Fruit fly (Drosophila melanogaster) whole organism, embryonic: ENCODE results near the gene CG17377.
A peak's percentile ranks its signal among the peaks of the same experiment; 100 is the strongest.

Experiments used
- Bgb ChIP-seq: fragments of 200-800 bp; sonication (Bioruptor generic); IDR thresholded peaks from 2 replicates; pipeline ENCODE4 v1.3.6; 2022; ENCODE audit warnings: missing biosample characterization, missing genetic modification characterization; ENCODE audit not compliant: partially characterized antibody
- CG10565 ChIP-seq: fragments of 200-800 bp; sonication (Bioruptor generic); optimal IDR thresholded peaks from 3 replicates; lab custom pipeline; 2016; ENCODE audit warnings: missing biosample characterization, mild to moderate bottlenecking, missing genetic modification characterization
- CG11093 ChIP-seq: fragments of 200-800 bp; sonication (Bioruptor generic); IDR thresholded peaks from 3 replicates; pipeline ENCODE4 v1.3.6; 2022; ENCODE audit warnings: missing biosample characterization, missing genetic modification characterization
- CG11695 ChIP-seq: fragments of 200-800 bp; sonication (Bioruptor generic); IDR thresholded peaks from 3 replicates; pipeline ENCODE4 v1.3.6; 2022; ENCODE audit warnings: missing biosample characterization, missing genetic modification characterization
- CG12219 ChIP-seq: fragments of 200-800 bp; sonication (Bioruptor generic); optimal IDR thresholded peaks from 3 replicates; lab custom pipeline; 2018; ENCODE audit warnings: missing biosample characterization, mild to moderate bottlenecking, missing genetic modification characterization
- CG12299 ChIP-seq: fragments of 200-800 bp; sonication (Bioruptor generic); optimal IDR thresholded peaks from 2 replicates; lab custom pipeline; 2018; ENCODE audit warnings: missing biosample characterization, mild to moderate bottlenecking, missing genetic modification characterization
- CG15269 ChIP-seq: fragments of 200-800 bp; sonication (Bioruptor generic); optimal IDR thresholded peaks from 2 replicates; lab custom pipeline; 2018; ENCODE audit warnings: missing biosample characterization, mild to moderate bottlenecking, missing genetic modification characterization, moderate library complexity
- CG1603 ChIP-seq: fragments of 200-800 bp; sonication (Bioruptor generic); optimal IDR thresholded peaks from 2 replicates; lab custom pipeline; 2019; ENCODE audit warnings: missing biosample characterization, mild to moderate bottlenecking, missing genetic modification characterization, moderate library complexity
- CG1647 ChIP-seq: fragments of 200-800 bp; sonication (Bioruptor generic); optimal IDR thresholded peaks from 3 replicates; lab custom pipeline; 2016; ENCODE audit warnings: missing biosample characterization, missing genetic modification characterization
- CG17328 ChIP-seq: fragments of 200-800 bp; sonication (Bioruptor generic); IDR thresholded peaks from 2 replicates; pipeline ENCODE4 v1.3.6; 2022; ENCODE audit warnings: missing biosample characterization, missing genetic modification characterization
- CG31388 ChIP-seq: fragments of 200-800 bp; sonication (Bioruptor generic); optimal IDR thresholded peaks from 2 replicates; lab custom pipeline; 2016; ENCODE audit warnings: missing biosample characterization, missing genetic modification characterization
- CG3281 ChIP-seq: fragments of 200-800 bp; sonication (Bioruptor generic); optimal IDR thresholded peaks from 3 replicates; lab custom pipeline; 2017; ENCODE audit warnings: missing biosample characterization, mild to moderate bottlenecking, missing genetic modification characterization
- CG34376 ChIP-seq: fragments of 200-800 bp; sonication (Bioruptor generic); optimal IDR thresholded peaks from 2 replicates; lab custom pipeline; 2018; ENCODE audit warnings: missing biosample characterization, mild to moderate bottlenecking, missing genetic modification characterization
- CG3995 ChIP-seq: fragments of 200-800 bp; sonication (Bioruptor generic); optimal IDR thresholded peaks from 3 replicates; lab custom pipeline; 2016; ENCODE audit warnings: missing biosample characterization, missing genetic modification characterization
- CG42726 ChIP-seq: fragments of 200-800 bp; sonication (Bioruptor generic); IDR thresholded peaks from 2 replicates; pipeline ENCODE4 v1.3.6; 2022; ENCODE audit warnings: missing biosample characterization, missing genetic modification characterization; ENCODE audit not compliant: partially characterized antibody
- CG6765 ChIP-seq: fragments of 200-800 bp; sonication (Bioruptor generic); optimal IDR thresholded peaks from 3 replicates; lab custom pipeline; 2017; ENCODE audit warnings: missing biosample characterization, mild to moderate bottlenecking, missing genetic modification characterization
- CG7786 ChIP-seq: fragments of 200-800 bp; sonication (Bioruptor generic); optimal IDR thresholded peaks from 2 replicates; lab custom pipeline; 2016; ENCODE audit warnings: missing biosample characterization, missing genetic modification characterization
- CG8290 ChIP-seq, 3 experiments: fragments of 200-800 bp; sonication (Bioruptor generic); optimal IDR thresholded peaks; 2 replicates each; lab custom pipeline; 2016 to 2019; ENCODE audit warnings: missing biosample characterization in 3 of 3, missing genetic modification characterization in 3 of 3, mild to moderate bottlenecking in 2 of 3, moderate library complexity in 1 of 3
- D ChIP-seq, 2 experiments: fragments of 200-800 bp in 1 of 2; fragments of >200 bp in 1 of 2; sonication (Bioruptor generic) in 1 of 2; optimal IDR thresholded peaks; 2 replicates in 1 of 2; 3 replicates in 1 of 2; lab custom pipeline; 2017; ENCODE audit warnings: mild to moderate bottlenecking in 1 of 2, missing biosample characterization in 1 of 2, missing genetic modification characterization in 1 of 2, missing genetic modification reagents in 1 of 2
- Dll ChIP-seq: fragments of 200-800 bp; sonication (Bioruptor generic); IDR thresholded peaks from 4 replicates; pipeline ENCODE4 v1.3.6; 2022; ENCODE audit warnings: missing biosample characterization, missing genetic modification characterization; ENCODE audit not compliant: partially characterized antibody
- HLH3B ChIP-seq: fragments of 200-800 bp; sonication (Bioruptor generic); IDR thresholded peaks from 2 replicates; pipeline ENCODE4 v1.3.6; 2022; ENCODE audit warnings: missing biosample characterization, missing genetic modification characterization
- Hr3 ChIP-seq: fragments of 200-800 bp; sonication (Bioruptor generic); optimal IDR thresholded peaks from 3 replicates; lab custom pipeline; 2016; ENCODE audit warnings: missing biosample characterization, missing genetic modification characterization
- Hr51 ChIP-seq, 2 experiments: fragments of 200-800 bp; sonication (Bioruptor generic); optimal IDR thresholded peaks; 2 replicates in 1 of 2; 3 replicates in 1 of 2; lab custom pipeline; 2016 to 2018; ENCODE audit warnings: missing biosample characterization in 2 of 2, missing genetic modification characterization in 2 of 2, mild to moderate bottlenecking in 1 of 2, moderate library complexity in 1 of 2
- Lpt ChIP-seq: fragments of >200 bp; optimal IDR thresholded peaks from 2 replicates; lab custom pipeline; 2018; ENCODE audit warnings: missing biosample characterization, missing genetic modification characterization
- Med ChIP-seq: fragments of 200-800 bp; sonication (Bioruptor generic); peaks from one replicate; lab custom pipeline; 2016; ENCODE audit warnings: missing biosample characterization, missing genetic modification characterization, mild to moderate bottlenecking, inconsistent platforms, moderate library complexity
- Nf-YA ChIP-seq: fragments of 200-800 bp; sonication (Bioruptor generic); IDR thresholded peaks from 2 replicates; pipeline ENCODE4 v1.3.6; 2022; ENCODE audit warnings: missing biosample characterization, missing genetic modification characterization
- Rx ChIP-seq: fragments of 200-800 bp; sonication (Bioruptor generic); IDR thresholded peaks from 2 replicates; pipeline ENCODE4 v1.3.6; 2022; ENCODE audit warnings: missing biosample characterization, missing genetic modification characterization
- Scr ChIP-seq: fragments of 200-800 bp; sonication (Bioruptor generic); IDR thresholded peaks from 2 replicates; pipeline ENCODE4 v1.3.6; 2022; ENCODE audit warnings: missing biosample characterization, missing genetic modification characterization; ENCODE audit not compliant: partially characterized antibody
- amos ChIP-seq: fragments of 200-800 bp; sonication (Bioruptor generic); IDR thresholded peaks from 2 replicates; pipeline ENCODE4 v1.3.6; 2022; ENCODE audit warnings: missing biosample characterization, missing genetic modification characterization; ENCODE audit not compliant: partially characterized antibody
- ara ChIP-seq: fragments of 200-800 bp; sonication (Bioruptor generic); IDR thresholded peaks from 2 replicates; pipeline ENCODE4 v1.3.6; 2022; ENCODE audit warnings: missing biosample characterization, missing genetic modification characterization
- cato ChIP-seq: fragments of 200-800 bp; sonication (Bioruptor generic); optimal IDR thresholded peaks from 2 replicates; lab custom pipeline; 2016; ENCODE audit warnings: missing biosample characterization, missing genetic modification characterization, borderline replicate concordance
- chn ChIP-seq: fragments of 200-800 bp; sonication (Bioruptor generic); optimal IDR thresholded peaks from 2 replicates; lab custom pipeline; 2016; ENCODE audit warnings: missing biosample characterization, missing genetic modification characterization
- cwo ChIP-seq: fragments of 200-800 bp; sonication (Bioruptor generic); optimal IDR thresholded peaks from 3 replicates; lab custom pipeline; 2017; ENCODE audit warnings: missing biosample characterization, missing genetic modification characterization, mild to moderate bottlenecking, moderate library complexity, missing genetic modification reagents
- esg ChIP-seq: fragments of 200-800 bp; sonication (Bioruptor generic); conservative IDR thresholded peaks from 2 replicates; pipeline ENCODE4 v1.3.6; 2022; ENCODE audit warnings: missing biosample characterization, missing genetic modification characterization
- fd3F ChIP-seq: fragments of 200-800 bp; sonication (Bioruptor generic); optimal IDR thresholded peaks from 2 replicates; lab custom pipeline; 2018; ENCODE audit warnings: missing biosample characterization, mild to moderate bottlenecking, missing genetic modification characterization, moderate library complexity
- gsb-n ChIP-seq: fragments of 200-800 bp; sonication (Bioruptor generic); optimal IDR thresholded peaks from 3 replicates; lab custom pipeline; 2018; ENCODE audit warnings: missing biosample characterization, mild to moderate bottlenecking, missing genetic modification characterization
- hbn ChIP-seq: fragments of 200-800 bp; sonication (Bioruptor generic); IDR thresholded peaks from 2 replicates; pipeline ENCODE4 v1.3.6; 2022; ENCODE audit warnings: missing biosample characterization, missing genetic modification characterization; ENCODE audit not compliant: partially characterized antibody
- her ChIP-seq: fragments of 200-800 bp; sonication (Bioruptor generic); optimal IDR thresholded peaks from 2 replicates; lab custom pipeline; 2016; ENCODE audit warnings: missing biosample characterization, missing genetic modification characterization
- mam ChIP-seq: fragments of 200-800 bp; sonication (Bioruptor generic); optimal IDR thresholded peaks from 3 replicates; lab custom pipeline; 2016; ENCODE audit warnings: missing biosample characterization, missing genetic modification characterization
- nom ChIP-seq: fragments of 200-800 bp; sonication (Bioruptor generic); optimal IDR thresholded peaks from 2 replicates; lab custom pipeline; 2017; ENCODE audit warnings: missing biosample characterization, missing genetic modification characterization, mild to moderate bottlenecking, moderate library complexity, missing genetic modification reagents
- pan ChIP-seq, 4 experiments: fragments of >200 bp in 3 of 4; fragments of 200-800 bp in 1 of 4; sonication (Bioruptor generic) in 1 of 4; optimal IDR thresholded peaks in 3 of 4; IDR thresholded peaks in 1 of 4; 2 replicates each; pipeline versions ENCODE4 v1.3.6 to Lab custom; 2017 to 2022; ENCODE audit warnings: missing biosample characterization in 2 of 4, missing genetic modification characterization in 2 of 4, mixed read lengths in 1 of 4
- pros ChIP-seq: fragments of 200-800 bp; sonication (Bioruptor generic); optimal IDR thresholded peaks from 3 replicates; lab custom pipeline; 2019; ENCODE audit warnings: missing biosample characterization, mild to moderate bottlenecking, missing genetic modification characterization, moderate library complexity
- rib ChIP-seq: fragments of 200-800 bp; sonication (Bioruptor generic); IDR thresholded peaks from 2 replicates; pipeline ENCODE4 v1.3.6; 2022; ENCODE audit warnings: missing biosample characterization, missing genetic modification characterization
- schlank ChIP-seq: fragments of 200-800 bp; sonication (Bioruptor generic); optimal IDR thresholded peaks from 2 replicates; lab custom pipeline; 2018; ENCODE audit warnings: missing biosample characterization, mild to moderate bottlenecking, missing genetic modification characterization
- seq ChIP-seq: fragments of 200-800 bp; sonication (Bioruptor generic); IDR thresholded peaks from 2 replicates; pipeline ENCODE4 v1.3.6; 2022; ENCODE audit warnings: missing biosample characterization, missing genetic modification characterization
- ssp ChIP-seq: fragments of 200-800 bp; sonication (Bioruptor generic); IDR thresholded peaks from 2 replicates; pipeline ENCODE4 v1.3.6; 2022; ENCODE audit warnings: missing biosample characterization, missing genetic modification characterization
- vvl ChIP-seq: fragments of 200-800 bp; sonication (Bioruptor generic); IDR thresholded peaks from 2 replicates; pipeline ENCODE4 v1.3.6; 2022; ENCODE audit warnings: missing biosample characterization, missing genetic modification characterization
- z ChIP-seq: fragments of 200-800 bp; sonication (Bioruptor generic); IDR thresholded peaks from 3 replicates; pipeline ENCODE4 v1.3.6; 2022; ENCODE audit warnings: missing biosample characterization, missing genetic modification characterization
- zf30C ChIP-seq: fragments of 200-800 bp; sonication (Bioruptor generic); optimal IDR thresholded peaks from 3 replicates; lab custom pipeline; 2018; ENCODE audit warnings: missing biosample characterization, mild to moderate bottlenecking, missing genetic modification characterization

CG17377 gene

DNA sequence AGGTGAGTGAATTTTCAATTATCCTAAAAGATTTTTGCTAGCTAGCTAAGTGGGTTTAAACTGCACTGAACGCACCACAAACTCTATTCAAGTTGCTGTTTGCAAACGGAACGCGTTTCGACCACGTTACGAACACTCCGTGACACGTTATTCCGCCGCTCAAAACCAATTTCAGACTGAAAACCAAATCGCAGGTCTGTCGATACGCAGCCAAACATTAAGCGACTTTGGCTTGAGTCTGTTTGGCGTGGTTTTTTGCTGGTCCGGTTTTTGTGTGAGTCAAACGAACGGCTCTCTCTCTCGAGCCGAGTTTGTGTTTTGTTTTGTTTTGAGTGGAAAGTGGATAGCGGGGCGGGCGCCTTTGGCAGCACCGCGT lies 8.2 kb downstream of the CG17377 start (continued):
- TF ChIP-seq Hr51 (GFP tag; optimal IDR thresholded peaks at IDR 0.05; lab: Kevin White, UChicago) (no peak), CG10565 (GFP tag; lab: Kevin White, UChicago) (no peak), pan (optimal IDR thresholded peaks at IDR 0.05; lab: Kevin White, UChicago) (no peak), pan (GFP tag; optimal IDR thresholded peaks at IDR 0.05 in 1 of 2, IDR thresholded peaks at IDR 0.05 in 1 of 2) (no peak), HLH3B (GFP tag; lab: Robert Waterston, UW) (no peak), esg (no peak), CG12299 (no peak), CG11695 (no peak), z (GFP tag; lab: Robert Waterston, UW) (peak; percentile 97), hbn (GFP tag; lab: Robert Waterston, UW) (0 out of 2 replicates have a peak, but pooled peaks have one; percentile 31), schlank (tag; lab: Kevin White, UChicago) (no peak), CG11093 (no peak), gsb-n (tag; lab: Kevin White, UChicago) (no peak), CG12219 (GFP tag; lab: Kevin White, UChicago) (no peak), Nf-YA (GFP tag; lab: Robert Waterston, UW) (no peak), chn (GFP tag; lab: Kevin White, UChicago) (no peak), CG15269 (no peak), Bgb (peak; percentile 44; the same call in 1 of the 2 replicates), CG6765 (GFP tag; lab: Kevin White, UChicago) (peak; percentile 29), Rx (GFP tag; lab: Robert Waterston, UW) (no peak), Med (GFP tag; lab: Kevin White, UChicago) (peak; percentile 54), fd3F (no peak), CG3995 (GFP tag; lab: Kevin White, UChicago) (no peak), CG31388 (GFP tag; lab: Kevin White, UChicago) (no peak), ara (GFP tag; lab: Robert Waterston, UW) (no peak), Hr3 (GFP tag; lab: Kevin White, UChicago) (no peak), zf30C (GFP tag; lab: Kevin White, UChicago) (no peak), nom (peak; percentile 22), her (GFP tag; lab: Kevin White, UChicago) (no peak), CG7786 (GFP tag; lab: Kevin White, UChicago) (no peak), ssp (GFP tag; lab: Robert Waterston, UW) (no peak), vvl (peak; percentile 23; the same call in 1 of the 2 replicates), cato (no peak), CG34376 (GFP tag; lab: Kevin White, UChicago) (peak; percentile 8), D (optimal IDR thresholded peaks at IDR 0.05; lab: Kevin White, UChicago) (no peak), D (GFP tag; optimal IDR thresholded peaks at IDR 0.05; lab: Kevin White, UChicago) (no peak), rib (GFP tag; lab: Robert Waterston, UW) (0 out of 2 replicates have a peak, but pooled peaks have one; percentile 10), Lpt (no peak), cwo (GFP tag; lab: Kevin White, UChicago) (no peak), CG3281 (GFP tag; lab: Kevin White, UChicago) (no peak), CG1603 (tag; lab: Kevin White, UChicago) (no peak), amos (peak; percentile 14; the same call in 1 of the 2 replicates), CG1647 (GFP tag; lab: Kevin White, UChicago) (no peak), Scr (peak; percentile 25; the same call in 1 of the 2 replicates), CG8290 (GFP tag; optimal IDR thresholded peaks at IDR 0.05; lab: Kevin White, UChicago) (no peak), CG8290 (tag; optimal IDR thresholded peaks at IDR 0.05; lab: Kevin White, UChicago) (peak in 1 of 2 experiments; percentile 14), seq (no peak), pros (GFP tag; lab: Kevin White, UChicago) (peak; percentile 97), CG17328 (GFP tag; lab: Robert Waterston, UW) (no peak), mam (GFP tag; lab: Kevin White, UChicago) (no peak), Dll (GFP tag; lab: Robert Waterston, UW) (no peak), CG42726 (peak; percentile 59; the same call in 1 of the 2 replicates)
